Fruit fly (Drosophila melanogaster) whole organism, larva: ENCODE measurements around the gene CG8260.

Experiments
- noc ChIP-seq: fragments of 200-800 bp; sonication (Bioruptor generic); optimal IDR thresholded peaks from 3 replicates; lab custom pipeline; 2019; ENCODE audit warnings: missing biosample characterization, mild to moderate bottlenecking, missing genetic modification characterization, moderate library complexity

CG8260 gene

dm6 chrX:15756018-15756417, at the start of gene CG8260:
TSS of gene CG8260 (plus strand) at chrX:15756318.
- TF ChIP-seq noc, result no peak

dm6 chrX:15709624-15709983, 46.5 kb upstream of the CG8260 start:
- TF ChIP-seq noc, result no peak

DNA sequence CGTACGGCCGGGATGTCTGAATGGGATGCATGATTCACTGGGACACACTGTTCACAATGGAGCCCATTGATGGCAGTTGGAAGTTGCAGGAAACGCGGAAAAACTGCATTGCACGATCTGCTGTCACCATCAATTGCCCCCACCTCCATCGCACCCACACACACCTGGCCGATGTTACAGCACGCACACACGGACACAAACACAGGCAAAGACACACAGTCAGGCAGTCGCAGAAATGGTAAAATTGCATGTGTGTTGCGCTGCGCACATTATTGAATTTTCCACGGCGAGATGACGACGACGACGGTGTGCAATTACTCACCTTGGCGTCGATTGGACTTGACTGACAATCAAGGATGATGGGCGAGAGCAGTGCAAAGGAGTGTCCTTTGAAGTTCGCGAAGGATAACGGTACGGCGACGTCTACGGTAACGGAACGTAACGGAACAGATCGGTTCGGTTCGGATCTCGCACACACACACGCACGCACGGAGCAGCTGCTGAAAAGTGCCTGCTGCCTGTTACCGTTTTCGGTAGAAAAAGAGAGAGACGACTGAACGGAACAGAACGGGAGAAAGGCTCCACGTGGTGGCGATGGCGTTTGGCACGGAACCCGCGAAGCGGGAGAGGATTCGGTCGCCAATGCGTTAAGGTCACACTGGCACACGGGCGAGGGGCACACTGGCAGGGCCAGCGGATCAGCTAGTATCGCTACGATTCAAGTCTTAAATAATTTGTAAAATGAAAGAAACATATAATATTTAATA, 46.0 kb upstream of the CG8260 start, which contains the start of the genes CG9281 and CG15601:
CG9281 (minus strand) TSS at position 556 of the 767 bp plus-strand sequence.
CG15601 (plus strand) TSS at position 664 of the 767 bp plus-strand sequence.
- TF ChIP-seq noc, result no peak

dm6 chrX:15710751-15711179, 45.4 kb upstream of the CG8260 start:
- no peak for TF ChIP-seq noc

dm6 chrX:15712409-15712808, 43.7 kb upstream of the CG8260 start, which contains the start of gene HUWE1:
TSS of gene HUWE1 (plus strand) at chrX:15712628.
- no peak for TF ChIP-seq noc

dm6 chrX:15731968-15732367, 24.1 kb upstream of the CG8260 start, which contains the start of gene CG8191:
TSS of gene CG8191 (plus strand) at chrX:15732178.
- no peak for TF ChIP-seq noc

DNA sequence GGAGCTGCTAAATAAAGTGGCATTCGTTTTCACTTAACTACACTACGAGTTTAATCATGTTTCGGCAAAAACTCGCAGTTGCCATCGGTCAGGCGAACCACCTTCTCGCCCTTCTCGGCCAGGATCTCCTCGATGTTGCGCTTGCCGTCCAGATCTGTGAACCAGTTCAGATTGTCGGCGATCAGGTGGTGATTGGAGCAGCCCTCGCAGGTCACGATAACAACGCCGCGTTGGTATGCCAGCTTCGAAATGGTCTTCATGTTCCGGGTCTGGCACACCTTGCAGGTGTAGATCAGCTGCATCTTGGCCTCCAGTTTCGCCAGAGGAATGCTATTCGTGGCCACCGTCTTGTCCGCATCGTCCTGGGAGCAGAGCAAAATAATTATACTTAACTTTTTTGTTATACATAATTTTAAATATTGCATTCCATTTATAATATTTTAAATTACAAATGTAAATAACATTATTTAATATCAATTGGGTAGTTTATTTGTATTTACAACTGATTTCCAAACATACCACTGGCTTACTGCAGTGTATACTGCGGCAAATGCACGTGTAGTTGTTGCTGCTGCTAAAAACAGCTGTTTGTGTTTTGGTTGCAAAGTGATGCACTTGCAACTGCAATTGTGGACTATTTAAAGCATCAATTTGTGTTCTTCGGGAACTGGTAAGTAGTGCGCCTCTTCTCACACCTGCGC, 22.8 kb upstream of the CG8260 start:
- TF ChIP-seq noc, result no peak

- TF ChIP-seq noc, result peak; percentile 76
Observed at dm6 chrX:15733995-15734394, 22.1 kb upstream of the CG8260 start, which contains the start of the genes CG12379 and MagR. TSS of gene CG12379 (minus strand) at chrX:15733996. TSS of gene MagR (plus strand) at chrX:15734270.

- TF ChIP-seq noc, result no peak
Observed at dm6 chrX:15737110-15737509, 19.0 kb upstream of the CG8260 start, which contains the start of gene Arp6. TSS of gene Arp6 (minus strand) at chrX:15737120.

dm6 chrX:15738890-15739550, 17.1 kb upstream of the CG8260 start, which contains the start of the genes CG11679 and CG8206:
TSS of gene CG11679 (minus strand) at chrX:15738954.
TSS of gene CG8206 (plus strand) at chrX:15739230.
- peak; percentile 63 for TF ChIP-seq noc

DNA sequence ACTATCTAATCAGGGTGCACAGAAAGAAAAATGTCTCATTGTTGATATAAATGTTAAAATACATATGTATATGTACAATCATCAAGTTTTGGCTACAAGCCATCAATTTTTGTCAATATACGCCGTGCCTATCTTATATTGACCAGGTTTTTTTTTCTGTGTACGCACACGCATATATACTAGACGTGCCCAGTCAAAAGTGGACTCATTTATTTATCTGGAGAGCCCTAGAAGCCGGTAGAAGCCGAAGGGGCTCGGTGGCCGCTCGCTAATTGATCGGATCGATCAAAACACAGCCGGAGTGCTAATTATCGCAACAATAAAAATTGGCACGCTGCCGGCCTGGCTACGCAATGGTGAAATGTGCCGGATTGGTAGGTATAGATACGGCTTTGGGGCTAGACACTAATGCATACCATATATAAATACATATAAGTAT, 15.8 kb upstream of the CG8260 start:
- TF ChIP-seq noc, result peak; percentile 91

DNA sequence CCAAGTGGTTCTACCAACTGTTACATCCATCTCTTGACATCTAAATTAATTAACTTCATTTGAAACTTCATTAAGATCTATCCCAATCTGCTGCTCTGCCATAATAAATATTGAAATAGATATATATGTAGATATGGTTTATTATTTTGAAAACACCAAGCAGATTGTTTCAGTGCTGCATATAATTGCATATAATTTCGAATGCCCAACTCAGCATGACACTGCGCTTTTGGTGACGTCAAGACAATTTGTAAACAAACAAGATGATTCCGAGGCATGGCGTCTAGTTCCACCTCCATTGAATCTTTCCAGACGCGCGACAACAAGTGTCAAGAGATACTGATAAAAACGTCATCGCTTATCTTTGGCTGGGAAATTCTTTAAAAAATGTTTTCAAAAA, 15.2 kb upstream of the CG8260 start:
- peak; percentile 25 for TF ChIP-seq noc

- no peak for TF ChIP-seq noc
Observed at dm6 chrX:15745905-15746681, 10.0 kb upstream of the CG8260 start, which contains the start of the genes CG8944 and CCT6. TSS of gene CG8944 (minus strand) at chrX:15746231. TSS of gene CCT6 (plus strand) at chrX:15746648.

- no peak for TF ChIP-seq noc
Observed at dm6 chrX:15746682-15747196, 9.4 kb upstream of the CG8260 start.

dm6 chrX:15748945-15749344, 7.2 kb upstream of the CG8260 start, which contains the start of gene Mvd:
TSS of gene Mvd (plus strand) at chrX:15749166.
- no peak for TF ChIP-seq noc
